Worm (Caenorhabditis elegans): ENCODE measurements around the gene C32D5.4.

The C32D5.4 gene

ce11 chrII:6322979-6323378, at the start of gene C32D5.4:
C32D5.4 (minus strand) TSS chrII:6323079.
- TF ChIP-seq flh-1 (GFP tag; optimal IDR thresholded peaks at IDR 0.05): no peak
- no peak for TF ChIP-seq drap-1 (GFP tag; optimal IDR thresholded peaks at IDR 0.05)
- no peak for TF ChIP-seq nhr-28 (tag; optimal IDR thresholded peaks at IDR 0.05)
- no peak for TF ChIP-seq elt-1 (tag; optimal IDR thresholded peaks at IDR 0.05; ENCODE audit: borderline replicate concordance, insufficient read depth)
- no peak for TF ChIP-seq ceh-39 (tag; optimal IDR thresholded peaks at IDR 0.05)
- TF ChIP-seq tbx-8 (GFP tag; optimal IDR thresholded peaks at IDR 0.05): no peak
- TF ChIP-seq ceh-43 (GFP tag; optimal IDR thresholded peaks at IDR 0.05): no peak
- no peak for TF ChIP-seq mab-5 (tag; optimal IDR thresholded peaks at IDR 0.05)
- no peak for TF ChIP-seq lin-13 (tag; optimal IDR thresholded peaks at IDR 0.05)
- TF ChIP-seq unc-39 (tag; optimal IDR thresholded peaks at IDR 0.05): no peak
- no peak for TF ChIP-seq ztf-11 (tag; optimal IDR thresholded peaks at IDR 0.05)
- no peak for TF ChIP-seq unc-120 (tag; optimal IDR thresholded peaks at IDR 0.05; ENCODE audit: poor library complexity, severe bottlenecking)
- no peak for TF ChIP-seq lin-32 (GFP tag; optimal IDR thresholded peaks at IDR 0.05)
- no peak for TF ChIP-seq hlh-1 (tag; optimal IDR thresholded peaks at IDR 0.05)
- no peak for TF ChIP-seq cnd-1 (tag; optimal IDR thresholded peaks at IDR 0.05)
- TF ChIP-seq mls-2 (tag; optimal IDR thresholded peaks at IDR 0.05): no peak
- no peak for TF ChIP-seq snpc-4 (tag; optimal IDR thresholded peaks at IDR 0.05)
- TF ChIP-seq M03D4.4 (tag; optimal IDR thresholded peaks at IDR 0.05): no peak
- TF ChIP-seq unc-62 (GFP tag; optimal IDR thresholded peaks at IDR 0.05): no peak

- TF ChIP-seq lin-13 (tag; optimal IDR thresholded peaks at IDR 0.05): no peak
- no peak for TF ChIP-seq hlh-1 (tag; optimal IDR thresholded peaks at IDR 0.05)
- no peak for TF ChIP-seq flh-1 (GFP tag; optimal IDR thresholded peaks at IDR 0.05)
- TF ChIP-seq unc-62 (GFP tag; optimal IDR thresholded peaks at IDR 0.05): no peak
- TF ChIP-seq M03D4.4 (tag; optimal IDR thresholded peaks at IDR 0.05): no peak
- TF ChIP-seq nhr-28 (tag; optimal IDR thresholded peaks at IDR 0.05): no peak
- TF ChIP-seq nhr-237 (tag; optimal IDR thresholded peaks at IDR 0.05): no peak
- no peak for TF ChIP-seq sptf-1 (tag; optimal IDR thresholded peaks at IDR 0.05)
- no peak for TF ChIP-seq mep-1 (tag; optimal IDR thresholded peaks at IDR 0.05)
- TF ChIP-seq nhr-76 (tag; optimal IDR thresholded peaks at IDR 0.05): no peak
These were observed 48.1 kb upstream of the C32D5.4 start, which contains the start of gene lin-23 for ce11 chrII:6371003-6371402. lin-23 (plus strand) TSS chrII:6371303.

- peak; percentile 66 for TF ChIP-seq pha-4 (tag; optimal IDR thresholded peaks at IDR 0.05)
- no peak for TF ChIP-seq mls-2 (tag; optimal IDR thresholded peaks at IDR 0.05)
- TF ChIP-seq elt-3 (tag; optimal IDR thresholded peaks at IDR 0.05): no peak
- no peak for TF ChIP-seq nhr-28 (tag; optimal IDR thresholded peaks at IDR 0.05)
- peak; percentile 31 for TF ChIP-seq nhr-2 (tag; optimal IDR thresholded peaks at IDR 0.05)
- peak; percentile 74 for TF ChIP-seq blmp-1 (tag; optimal IDR thresholded peaks at IDR 0.05)
- peak; percentile 75 for TF ChIP-seq mep-1 (tag; optimal IDR thresholded peaks at IDR 0.05)
- TF ChIP-seq lsy-2 (tag; optimal IDR thresholded peaks at IDR 0.05): peak; percentile 65
- TF ChIP-seq mab-5 (tag; optimal IDR thresholded peaks at IDR 0.05): no peak
- no peak for TF ChIP-seq ceh-83 (GFP tag; optimal IDR thresholded peaks at IDR 0.05)
- TF ChIP-seq bed-3 (GFP tag; optimal IDR thresholded peaks at IDR 0.05): no peak
- peak; percentile 15 for TF ChIP-seq lin-13 (tag; optimal IDR thresholded peaks at IDR 0.05)
- no peak for TF ChIP-seq zip-8 (tag; optimal IDR thresholded peaks at IDR 0.05)
- TF ChIP-seq unc-120 (tag; optimal IDR thresholded peaks at IDR 0.05; ENCODE audit: poor library complexity, severe bottlenecking): peak; percentile 36
- peak; percentile 60 for TF ChIP-seq hlh-1 (tag; optimal IDR thresholded peaks at IDR 0.05)
- TF ChIP-seq ham-2 (GFP tag; optimal IDR thresholded peaks at IDR 0.05): peak; percentile 88
- peak; percentile 50 for TF ChIP-seq sptf-1 (tag; optimal IDR thresholded peaks at IDR 0.05)
- peak; percentile 46 for TF ChIP-seq unc-62 (GFP tag; optimal IDR thresholded peaks at IDR 0.05)
- TF ChIP-seq drap-1 (GFP tag; optimal IDR thresholded peaks at IDR 0.05): peak; percentile 48
- TF ChIP-seq ces-1 (GFP tag; optimal IDR thresholded peaks at IDR 0.05): peak; percentile 95
- TF ChIP-seq nhr-237 (tag; optimal IDR thresholded peaks at IDR 0.05): peak; percentile 62
- no peak for TF ChIP-seq tbx-8 (GFP tag; optimal IDR thresholded peaks at IDR 0.05)
- TF ChIP-seq flh-1 (GFP tag; optimal IDR thresholded peaks at IDR 0.05): no peak
- no peak for TF ChIP-seq ztf-11 (tag; optimal IDR thresholded peaks at IDR 0.05)
- TF ChIP-seq lin-32 (GFP tag; optimal IDR thresholded peaks at IDR 0.05): no peak
- peak; percentile 71 for TF ChIP-seq ceh-39 (tag; optimal IDR thresholded peaks at IDR 0.05)
- no peak for TF ChIP-seq unc-39 (tag; optimal IDR thresholded peaks at IDR 0.05)
These were observed 47.2 kb upstream of the C32D5.4 start for ce11 chrII:6370110-6370509.

ce11 chrII:6366696-6367095, 43.8 kb upstream of the C32D5.4 start, which contains the start of gene ctsa-4.1:
ctsa-4.1 (plus strand) TSS chrII:6366996.
- no peak for TF ChIP-seq nhr-12 (tag; optimal IDR thresholded peaks at IDR 0.05)
- no peak for TF ChIP-seq mls-2 (tag; optimal IDR thresholded peaks at IDR 0.05)
- TF ChIP-seq drap-1 (GFP tag; optimal IDR thresholded peaks at IDR 0.05): no peak
- TF ChIP-seq ceh-83 (GFP tag; optimal IDR thresholded peaks at IDR 0.05): no peak
- TF ChIP-seq unc-39 (tag; optimal IDR thresholded peaks at IDR 0.05): no peak
- no peak for TF ChIP-seq sem-2 (GFP tag; optimal IDR thresholded peaks at IDR 0.05)
- TF ChIP-seq ces-1 (GFP tag; optimal IDR thresholded peaks at IDR 0.05): no peak
- TF ChIP-seq unc-120 (tag; optimal IDR thresholded peaks at IDR 0.05; ENCODE audit: poor library complexity, severe bottlenecking): no peak
- TF ChIP-seq blmp-1 (tag; optimal IDR thresholded peaks at IDR 0.05): no peak
- TF ChIP-seq lin-32 (GFP tag; optimal IDR thresholded peaks at IDR 0.05): no peak
- no peak for TF ChIP-seq bed-3 (GFP tag; optimal IDR thresholded peaks at IDR 0.05)
- TF ChIP-seq elt-3 (tag; optimal IDR thresholded peaks at IDR 0.05): no peak
- TF ChIP-seq mep-1 (tag; optimal IDR thresholded peaks at IDR 0.05): no peak
- no peak for TF ChIP-seq sptf-1 (tag; optimal IDR thresholded peaks at IDR 0.05)
- no peak for TF ChIP-seq ceh-43 (GFP tag; optimal IDR thresholded peaks at IDR 0.05)
- no peak for TF ChIP-seq nhr-2 (tag; optimal IDR thresholded peaks at IDR 0.05)
- TF ChIP-seq nhr-237 (tag; optimal IDR thresholded peaks at IDR 0.05): no peak
- no peak for TF ChIP-seq nhr-76 (tag; optimal IDR thresholded peaks at IDR 0.05)
- TF ChIP-seq pha-4 (tag; optimal IDR thresholded peaks at IDR 0.05): no peak
